Fruit fly (Drosophila melanogaster) whole organism, embryonic: ENCODE measurements around the gene Nse4.

Experiments
- Antp ChIP-seq: fragments of 200-800 bp; sonication (Bioruptor generic); optimal IDR thresholded peaks from 3 replicates; lab custom pipeline; 2016; ENCODE audit warnings: missing biosample characterization, missing genetic modification characterization
- Awh ChIP-seq: fragments of 200-800 bp; sonication (Bioruptor generic); IDR thresholded peaks from 2 replicates; pipeline ENCODE4, ENCODE4 v1.3.6; 2022; ENCODE audit warnings: missing biosample characterization, missing genetic modification characterization
- BEAF-32 ChIP-seq: fragments of 200-800 bp; sonication (Bioruptor generic); optimal IDR thresholded peaks from 3 replicates; lab custom pipeline; 2017; ENCODE audit warnings: missing biosample characterization, missing genetic modification characterization, mild to moderate bottlenecking, moderate library complexity, missing genetic modification reagents
- C15 ChIP-seq: fragments of 200-800 bp; sonication (Bioruptor generic); IDR thresholded peaks from 3 replicates; pipeline ENCODE4 v1.3.6; 2022; ENCODE audit warnings: missing biosample characterization, missing genetic modification characterization
- CG10274 ChIP-seq: fragments of 200-800 bp; sonication (Bioruptor generic); optimal IDR thresholded peaks from 3 replicates; lab custom pipeline; 2017; ENCODE audit warnings: missing biosample characterization, mild to moderate bottlenecking, missing genetic modification characterization
- CG11085 ChIP-seq: fragments of 200-800 bp; sonication (Bioruptor generic); IDR thresholded peaks from 2 replicates; pipeline ENCODE4 v1.3.6; 2022; ENCODE audit warnings: missing biosample characterization, missing genetic modification characterization
- CG12071 ChIP-seq: fragments of 200-800 bp; sonication (Bioruptor generic); optimal IDR thresholded peaks from 3 replicates; lab custom pipeline; 2018; ENCODE audit warnings: missing biosample characterization, mild to moderate bottlenecking, missing genetic modification characterization
- CG12391 ChIP-seq: fragments of 200-800 bp; sonication (Bioruptor generic); optimal IDR thresholded peaks from 3 replicates; lab custom pipeline; 2018; ENCODE audit warnings: missing biosample characterization, mild to moderate bottlenecking, missing genetic modification characterization, moderate library complexity
- CG13296 ChIP-seq: fragments of 200-800 bp; sonication (Bioruptor generic); optimal IDR thresholded peaks from 3 replicates; lab custom pipeline; 2018; ENCODE audit warnings: missing biosample characterization, mild to moderate bottlenecking, missing genetic modification characterization
- CG13894 ChIP-seq: fragments of 200-800 bp; sonication (Bioruptor generic); optimal IDR thresholded peaks from 3 replicates; lab custom pipeline; 2018; ENCODE audit warnings: missing biosample characterization, mild to moderate bottlenecking, missing genetic modification characterization, moderate library complexity
- CG14860 ChIP-seq: fragments of 200-800 bp; sonication (Bioruptor generic); IDR thresholded peaks from 3 replicates; pipeline ENCODE4 v1.3.6; 2022; ENCODE audit warnings: missing biosample characterization, missing genetic modification characterization; ENCODE audit not compliant: partially characterized antibody
- CG1603 ChIP-seq: fragments of 200-800 bp; sonication (Bioruptor generic); optimal IDR thresholded peaks from 2 replicates; lab custom pipeline; 2019; ENCODE audit warnings: missing biosample characterization, mild to moderate bottlenecking, missing genetic modification characterization, moderate library complexity
- CG17912 ChIP-seq: fragments of 200-800 bp; sonication (Bioruptor generic); optimal IDR thresholded peaks from 2 replicates; lab custom pipeline; 2018; ENCODE audit warnings: missing biosample characterization, mild to moderate bottlenecking, missing genetic modification characterization
- CG18011 ChIP-seq: fragments of 200-800 bp; sonication (Bioruptor generic); optimal IDR thresholded peaks from 2 replicates; lab custom pipeline; 2017; ENCODE audit warnings: missing biosample characterization, missing genetic modification characterization, mild to moderate bottlenecking, moderate library complexity, missing genotype
- CG18599 ChIP-seq: fragments of 200-800 bp; sonication (Bioruptor generic); optimal IDR thresholded peaks from 3 replicates; lab custom pipeline; 2017; ENCODE audit warnings: missing biosample characterization, missing genetic modification characterization, mild to moderate bottlenecking, moderate library complexity, missing genetic modification reagents
- CG2129 ChIP-seq: fragments of 200-800 bp; sonication (Bioruptor generic); IDR thresholded peaks from 2 replicates; pipeline ENCODE4 v1.3.6; 2022; ENCODE audit warnings: missing biosample characterization, missing genetic modification characterization; ENCODE audit not compliant: partially characterized antibody
- CG32532 ChIP-seq: fragments of 200-800 bp; sonication (Bioruptor generic); IDR thresholded peaks from 2 replicates; pipeline ENCODE4 v1.3.6; 2022; ENCODE audit warnings: missing biosample characterization, missing genetic modification characterization
- CG3995 ChIP-seq: fragments of 200-800 bp; sonication (Bioruptor generic); optimal IDR thresholded peaks from 3 replicates; lab custom pipeline; 2016; ENCODE audit warnings: missing biosample characterization, missing genetic modification characterization
- CG4360 ChIP-seq: fragments of 200-800 bp; sonication (Bioruptor generic); IDR thresholded peaks from 2 replicates; pipeline ENCODE4 v1.3.6; 2022; ENCODE audit warnings: missing biosample characterization, missing genetic modification characterization
- CG6175 ChIP-seq: fragments of 200-800 bp; sonication (Bioruptor generic); IDR thresholded peaks from 3 replicates; pipeline ENCODE4 v1.3.6; 2022; ENCODE audit warnings: missing biosample characterization, missing genetic modification characterization
- CG7372 ChIP-seq: fragments of 200-800 bp; sonication (Bioruptor generic); IDR thresholded peaks from 2 replicates; pipeline ENCODE4 v1.3.6; 2022; ENCODE audit warnings: missing biosample characterization, missing genetic modification characterization
- CG9437 ChIP-seq: fragments of 200-800 bp; sonication (Bioruptor generic); optimal IDR thresholded peaks from 2 replicates; lab custom pipeline; 2018; ENCODE audit warnings: missing biosample characterization, mild to moderate bottlenecking, missing genetic modification characterization
- CG9609 ChIP-seq: fragments of 200-800 bp; sonication (Bioruptor generic); optimal IDR thresholded peaks from 3 replicates; lab custom pipeline; 2016; ENCODE audit warnings: missing biosample characterization, missing genetic modification characterization
- Dll ChIP-seq: fragments of 200-800 bp; sonication (Bioruptor generic); IDR thresholded peaks from 4 replicates; pipeline ENCODE4 v1.3.6; 2022; ENCODE audit warnings: missing biosample characterization, missing genetic modification characterization; ENCODE audit not compliant: partially characterized antibody
- E2f2 ChIP-seq: fragments of 200-800 bp; sonication (Bioruptor generic); IDR thresholded peaks from 2 replicates; pipeline ENCODE4 v1.3.6; 2022; ENCODE audit warnings: missing biosample characterization, missing genetic modification characterization
- ERR ChIP-seq: fragments of 200-800 bp; sonication (Bioruptor generic); optimal IDR thresholded peaks from 2 replicates; lab custom pipeline; 2016; ENCODE audit warnings: missing biosample characterization, missing genetic modification characterization
- Eip74EF ChIP-seq, 2 experiments: fragments of 200-800 bp in 1 of 2; fragments of >200 bp in 1 of 2; sonication (Bioruptor generic) in 1 of 2; optimal IDR thresholded peaks; 2 replicates each; lab custom pipeline; 2017 to 2019; ENCODE audit warnings: missing biosample characterization in 2 of 2, missing genetic modification characterization in 2 of 2, mild to moderate bottlenecking in 1 of 2, moderate library complexity in 1 of 2
- MBD-R2 ChIP-seq: fragments of 200-800 bp; sonication (Bioruptor generic); IDR thresholded peaks from 2 replicates; pipeline ENCODE4 v1.3.6; 2022; ENCODE audit warnings: missing biosample characterization, missing genetic modification characterization
- Myb ChIP-seq: fragments of 200-800 bp; sonication (Bioruptor generic); optimal IDR thresholded peaks from 2 replicates; lab custom pipeline; 2016; ENCODE audit warnings: missing biosample characterization, missing genetic modification characterization
- Oli ChIP-seq: fragments of 200-800 bp; sonication (Bioruptor generic); optimal IDR thresholded peaks from 2 replicates; lab custom pipeline; 2018; ENCODE audit warnings: missing biosample characterization, mild to moderate bottlenecking, missing genetic modification characterization, moderate library complexity
- Poxn ChIP-seq: fragments of 200-800 bp; sonication (Bioruptor generic); IDR thresholded peaks from 2 replicates; pipeline ENCODE4 v1.3.6; 2022; ENCODE audit warnings: missing biosample characterization, missing genetic modification characterization
- Scr ChIP-seq: fragments of 200-800 bp; sonication (Bioruptor generic); IDR thresholded peaks from 2 replicates; pipeline ENCODE4 v1.3.6; 2022; ENCODE audit warnings: missing biosample characterization, missing genetic modification characterization; ENCODE audit not compliant: partially characterized antibody
- ab ChIP-seq: fragments of 200-800 bp; sonication (Bioruptor generic); optimal IDR thresholded peaks from 2 replicates; lab custom pipeline; 2016; ENCODE audit warnings: missing biosample characterization, missing genetic modification characterization
- abd-A ChIP-seq: fragments of 200-800 bp; sonication (Bioruptor generic); optimal IDR thresholded peaks from 3 replicates; lab custom pipeline; 2019; ENCODE audit warnings: missing biosample characterization, mild to moderate bottlenecking, missing genetic modification characterization, moderate library complexity
- bab2 ChIP-seq: fragments of 200-800 bp; sonication (Bioruptor generic); optimal IDR thresholded peaks from 2 replicates; lab custom pipeline; 2016; ENCODE audit warnings: missing biosample characterization, missing genetic modification characterization
- btn ChIP-seq: fragments of 200-800 bp; sonication (Bioruptor generic); optimal IDR thresholded peaks from 2 replicates; lab custom pipeline; 2016; ENCODE audit warnings: missing biosample characterization, missing genetic modification characterization
- corto ChIP-seq: fragments of 200-800 bp; sonication (Bioruptor generic); optimal IDR thresholded peaks from 2 replicates; lab custom pipeline; 2016; ENCODE audit warnings: missing biosample characterization, mild to moderate bottlenecking, missing genetic modification characterization, moderate library complexity
- dimm ChIP-seq: fragments of 200-800 bp; sonication (Bioruptor generic); IDR thresholded peaks from 2 replicates; pipeline ENCODE4 v1.3.6; 2022; ENCODE audit warnings: missing biosample characterization, missing genetic modification characterization
- h ChIP-seq: fragments of >200 bp; optimal IDR thresholded peaks from 2 replicates; lab custom pipeline; 2017
- hbn ChIP-seq: fragments of 200-800 bp; sonication (Bioruptor generic); IDR thresholded peaks from 2 replicates; pipeline ENCODE4 v1.3.6; 2022; ENCODE audit warnings: missing biosample characterization, missing genetic modification characterization; ENCODE audit not compliant: partially characterized antibody
- hkb ChIP-seq, 2 experiments: fragments of 200-800 bp in 1 of 2; fragments of >200 bp in 1 of 2; sonication (Bioruptor generic) in 1 of 2; IDR thresholded peaks in 1 of 2; optimal IDR thresholded peaks in 1 of 2; 2 replicates each; pipeline versions ENCODE4 v1.3.6 to Lab custom; 2017 to 2022; ENCODE audit warnings: missing biosample characterization in 1 of 2, missing genetic modification characterization in 1 of 2
- jing ChIP-seq: fragments of 200-800 bp; sonication (Bioruptor generic); optimal IDR thresholded peaks from 2 replicates; lab custom pipeline; 2018; ENCODE audit warnings: missing biosample characterization, mild to moderate bottlenecking, missing genetic modification characterization
- kay ChIP-seq: fragments of 200-800 bp; sonication (Bioruptor generic); optimal IDR thresholded peaks from 2 replicates; lab custom pipeline; 2016; ENCODE audit warnings: missing biosample characterization, missing genetic modification characterization
- ken ChIP-seq: fragments of 200-800 bp; sonication (Bioruptor generic); IDR thresholded peaks from 3 replicates; pipeline ENCODE4 v1.3.6; 2022; ENCODE audit warnings: missing biosample characterization, missing genetic modification characterization
- lmd ChIP-seq: fragments of 200-800 bp; sonication (Bioruptor generic); IDR thresholded peaks from 2 replicates; pipeline ENCODE4 v1.3.6; 2022; ENCODE audit warnings: missing biosample characterization, missing genetic modification characterization
- oc ChIP-seq: fragments of 200-800 bp; sonication (Bioruptor generic); optimal IDR thresholded peaks from 2 replicates; lab custom pipeline; 2018; ENCODE audit warnings: missing biosample characterization, mild to moderate bottlenecking, missing genetic modification characterization, moderate library complexity
- pros ChIP-seq: fragments of 200-800 bp; sonication (Bioruptor generic); optimal IDR thresholded peaks from 3 replicates; lab custom pipeline; 2019; ENCODE audit warnings: missing biosample characterization, mild to moderate bottlenecking, missing genetic modification characterization, moderate library complexity
- tap ChIP-seq: fragments of 200-800 bp; optimal IDR thresholded peaks from 3 replicates; lab custom pipeline; 2019; ENCODE audit warnings: missing biosample characterization, mild to moderate bottlenecking, missing genetic modification characterization, moderate library complexity
- vfl ChIP-seq: fragments of 200-800 bp; sonication (Bioruptor generic); optimal IDR thresholded peaks from 2 replicates; lab custom pipeline; 2016; ENCODE audit warnings: missing biosample characterization, missing genetic modification characterization
- z ChIP-seq: fragments of 200-800 bp; sonication (Bioruptor generic); IDR thresholded peaks from 3 replicates; pipeline ENCODE4 v1.3.6; 2022; ENCODE audit warnings: missing biosample characterization, missing genetic modification characterization

Gene Nse4

dm6 chr2L:10435606-10436160, 3.6 kb upstream of the Nse4 start, which contains the start of the genes TBC1D16 and holn1 (continued):
- TF ChIP-seq CG4360 (GFP tag; lab: Robert Waterston, UW) (no peak), Eip74EF (GFP tag; optimal IDR thresholded peaks at IDR 0.05; lab: Kevin White, UChicago) (no peak), CG9609 (GFP tag; lab: Kevin White, UChicago) (no peak), dimm (GFP tag; lab: Robert Waterston, UW) (no peak), CG1603 (peak; percentile 8), BEAF-32 (GFP tag; lab: Kevin White, UChicago) (peak; percentile 60), CG17912 (GFP tag; lab: Kevin White, UChicago) (no peak), CG32532 (GFP tag; lab: Robert Waterston, UW) (no peak), CG2129 (GFP tag; lab: Robert Waterston, UW) (no peak; the same call in 1 of the 2 replicates), Scr (GFP tag; lab: Robert Waterston, UW) (peak; percentile 71), CG13894 (tag; lab: Kevin White, UChicago) (no peak), tap (tag; lab: Kevin White, UChicago) (no peak), btn (GFP tag; lab: Kevin White, UChicago) (no peak), Myb (GFP tag; lab: Kevin White, UChicago) (no peak), z (no peak), CG12391 (peak; percentile 13), MBD-R2 (peak; percentile 50), CG7372 (GFP tag; lab: Robert Waterston, UW) (no peak), Dll (peak; percentile 75), lmd (GFP tag; lab: Robert Waterston, UW) (no peak), CG12071 (no peak), jing (GFP tag; lab: Kevin White, UChicago) (no peak), CG13296 (GFP tag; lab: Kevin White, UChicago) (peak; percentile 41), ab (GFP tag; lab: Kevin White, UChicago) (no peak), ERR (GFP tag; lab: Kevin White, UChicago) (no peak), CG18011 (GFP tag; lab: Kevin White, UChicago) (no peak), hbn (GFP tag; lab: Robert Waterston, UW) (peak; percentile 53; the same call in 1 of the 2 replicates), kay (no peak), oc (tag; lab: Kevin White, UChicago) (no peak), bab2 (no peak), CG18599 (no peak), Poxn (GFP tag; lab: Robert Waterston, UW) (no peak), C15 (GFP tag; lab: Robert Waterston, UW) (no peak), ken (GFP tag; lab: Robert Waterston, UW) (no peak), CG9437 (GFP tag; lab: Kevin White, UChicago) (no peak), CG3995 (GFP tag; lab: Kevin White, UChicago) (no peak), E2f2 (GFP tag; lab: Robert Waterston, UW) (0 out of 2 replicates have a peak, but pooled peaks have one; percentile 18), Antp (GFP tag; lab: Kevin White, UChicago) (no peak), Awh (GFP tag; lab: Robert Waterston, UW) (no peak), CG6175 (GFP tag; lab: Robert Waterston, UW) (no peak), h (lab: Kevin White, UChicago) (no peak), Oli (no peak), hkb (optimal IDR thresholded peaks at IDR 0.05; lab: Kevin White, UChicago) (no peak), hkb (GFP tag; IDR thresholded peaks at IDR 0.05; lab: Robert Waterston, UW) (no peak), CG14860 (GFP tag; lab: Robert Waterston, UW) (no peak; the same call in 2 of the 3 replicates), pros (GFP tag; lab: Kevin White, UChicago) (no peak), abd-A (tag; lab: Kevin White, UChicago) (no peak), CG10274 (GFP tag; lab: Kevin White, UChicago) (no peak), vfl (no peak), CG11085 (GFP tag; lab: Robert Waterston, UW) (no peak), corto (no peak)
